Worm (Caenorhabditis elegans) whole organism, young adult: ENCODE measurements around the gene rft-2.

ENCODE experiments used
- B0261.1 ChIP-seq: sonication (generic microtip); optimal IDR thresholded peaks from 2 replicates; lab custom pipeline; 2016; ENCODE audit warnings: mild to moderate bottlenecking, missing genetic modification characterization, moderate library complexity, missing compliant biosample characterization
- B0336.3 ChIP-seq: fragments of 200-800 bp; sonication (Bioruptor generic); IDR thresholded peaks from 2 replicates; pipeline ENCODE4 v1.3.6; 2022; ENCODE audit warnings: missing genetic modification characterization, missing compliant biosample characterization
- D2030.7 ChIP-seq: fragments of 200-800 bp; sonication (Bioruptor generic); IDR thresholded peaks from 2 replicates; pipeline ENCODE4 v1.3.6; 2022; ENCODE audit warnings: missing genetic modification reagents, missing genetic modification characterization, missing compliant biosample characterization
- F49E8.2 ChIP-seq: sonication (generic microtip); optimal IDR thresholded peaks from 3 replicates; lab custom pipeline; 2017; ENCODE audit warnings: missing genetic modification characterization, mild to moderate bottlenecking, missing compliant biosample characterization, antibody characterized with exemption, moderate library complexity; ENCODE audit not compliant: insufficient read depth
- F57A8.1 ChIP-seq: fragments of 200-800 bp; sonication (Bioruptor generic); optimal IDR thresholded peaks from 2 replicates; lab custom pipeline; 2018; ENCODE audit warnings: mild to moderate bottlenecking, missing genetic modification characterization, moderate library complexity, missing compliant biosample characterization
- F57C9.4 ChIP-seq: sonication (generic microtip); optimal IDR thresholded peaks from 2 replicates; lab custom pipeline; 2017; ENCODE audit warnings: mild to moderate bottlenecking, missing genetic modification characterization, missing compliant biosample characterization
- T26A5.8 ChIP-seq: sonication (generic microtip); optimal IDR thresholded peaks from 2 replicates; lab custom pipeline; 2016; ENCODE audit warnings: missing genetic modification characterization, missing compliant biosample characterization
- Y53F4B.3 ChIP-seq: fragments of 200-800 bp; sonication (Bioruptor generic); IDR thresholded peaks from 2 replicates; pipeline ENCODE4 v1.3.6; 2022; ENCODE audit warnings: missing genetic modification reagents, missing genetic modification characterization, missing compliant biosample characterization
- aptf-2 ChIP-seq: fragments of 200-800 bp; sonication (Bioruptor generic); conservative IDR thresholded peaks from 2 replicates; pipeline ENCODE4 v1.3.6; 2022; ENCODE audit warnings: missing genetic modification reagents, missing genetic modification characterization, missing compliant biosample characterization
- aptf-3 ChIP-seq: fragments of 200-800 bp; sonication (Bioruptor generic); IDR thresholded peaks from 2 replicates; pipeline ENCODE4 v1.3.6; 2022; ENCODE audit warnings: missing genetic modification characterization, missing compliant biosample characterization
- ceh-27 ChIP-seq: fragments of 200-800 bp; sonication (Bioruptor generic); optimal IDR thresholded peaks from 2 replicates; lab custom pipeline; 2018; ENCODE audit warnings: mild to moderate bottlenecking, missing genetic modification characterization, moderate library complexity, missing compliant biosample characterization
- ceh-40 ChIP-seq: fragments of 200-800 bp; sonication (Bioruptor generic); IDR thresholded peaks from 2 replicates; pipeline ENCODE4 v1.3.6; 2022; ENCODE audit warnings: missing genetic modification characterization, missing compliant biosample characterization
- ceh-58 ChIP-seq: fragments of 200-800 bp; sonication (Bioruptor generic); IDR thresholded peaks from 2 replicates; pipeline ENCODE4 v1.3.6; 2022; ENCODE audit warnings: missing genetic modification characterization, missing compliant biosample characterization
- die-1 ChIP-seq: sonication (generic microtip); optimal IDR thresholded peaks from 2 replicates; lab custom pipeline; 2016; ENCODE audit warnings: missing genotype, mild to moderate bottlenecking, missing genetic modification characterization, missing compliant biosample characterization
- dpff-1 ChIP-seq: sonication (generic microtip); optimal IDR thresholded peaks from 2 replicates; lab custom pipeline; 2017; ENCODE audit warnings: mild to moderate bottlenecking, missing genetic modification characterization, missing compliant biosample characterization
- egrh-3 ChIP-seq: fragments of 200-800 bp; sonication (Bioruptor generic); IDR thresholded peaks from 2 replicates; pipeline ENCODE4 v1.3.6; 2022; ENCODE audit warnings: missing genetic modification reagents, missing genetic modification characterization, missing compliant biosample characterization
- hmg-20 ChIP-seq: fragments of 200-800 bp; sonication (Bioruptor generic); IDR thresholded peaks from 2 replicates; pipeline ENCODE4 v1.3.6; 2022; ENCODE audit warnings: missing genetic modification reagents, missing genetic modification characterization, missing compliant biosample characterization
- hrde-1 ChIP-seq: sonication (generic microtip); optimal IDR thresholded peaks from 2 replicates; lab custom pipeline; 2016; ENCODE audit warnings: missing genetic modification characterization, mild to moderate bottlenecking, missing compliant biosample characterization, moderate library complexity, missing genotype, missing genetic modification reagents, borderline replicate concordance
- lin-26 ChIP-seq: fragments of 200-800 bp; sonication (Bioruptor generic); IDR thresholded peaks from 2 replicates; pipeline ENCODE4 v1.3.6; 2022; ENCODE audit warnings: missing genetic modification reagents, missing genetic modification characterization, missing compliant biosample characterization
- lin-40 ChIP-seq: sonication (generic microtip); optimal IDR thresholded peaks from 2 replicates; lab custom pipeline; 2016; ENCODE audit warnings: missing genetic modification characterization, mild to moderate bottlenecking, missing compliant biosample characterization, missing genotype, missing genetic modification reagents
- lsl-1 ChIP-seq: fragments of 200-800 bp; sonication (Bioruptor generic); optimal IDR thresholded peaks from 2 replicates; lab custom pipeline; 2018; ENCODE audit warnings: mild to moderate bottlenecking, missing genetic modification characterization, moderate library complexity, missing compliant biosample characterization
- lsy-27 ChIP-seq: sonication (generic microtip); optimal IDR thresholded peaks from 2 replicates; lab custom pipeline; 2017; ENCODE audit warnings: missing genetic modification characterization, mild to moderate bottlenecking, missing compliant biosample characterization, antibody characterized with exemption, missing genotype, borderline replicate concordance; ENCODE audit not compliant: insufficient read depth
- mcd-1 ChIP-seq: fragments of 200-800 bp; sonication (Bioruptor generic); IDR thresholded peaks from 2 replicates; pipeline ENCODE4 v1.3.6; 2022; ENCODE audit warnings: missing genetic modification reagents, missing genetic modification characterization, missing compliant biosample characterization
- nfya-2 ChIP-seq: fragments of 200-800 bp; sonication (Bioruptor generic); IDR thresholded peaks from 2 replicates; pipeline ENCODE4 v1.3.6; 2022; ENCODE audit warnings: missing genetic modification reagents, missing genetic modification characterization, missing compliant biosample characterization
- nhr-27 ChIP-seq: fragments of 200-800 bp; sonication (Bioruptor generic); optimal IDR thresholded peaks from 2 replicates; lab custom pipeline; 2018; ENCODE audit warnings: mild to moderate bottlenecking, missing genetic modification characterization, moderate library complexity, missing compliant biosample characterization
- pbrm-1 ChIP-seq: fragments of 200-800 bp; sonication (Bioruptor generic); IDR thresholded peaks from 2 replicates; pipeline ENCODE4 v1.3.6; 2022; ENCODE audit warnings: missing genetic modification reagents, missing genetic modification characterization, missing compliant biosample characterization
- rcor-1 ChIP-seq: fragments of 200-800 bp; sonication (Bioruptor generic); IDR thresholded peaks from 2 replicates; pipeline ENCODE4 v1.3.6; 2022; ENCODE audit warnings: missing genetic modification reagents, missing genetic modification characterization, missing compliant biosample characterization
- rpc-1 ChIP-seq, 2 experiments: fragments of 150-350 bp in 1 of 2; sonication (generic microtip) in 1 of 2; optimal IDR thresholded peaks; 2 replicates each; lab custom pipeline; 2014 to 2018; ENCODE audit warnings: missing biosample characterization in 1 of 2, missing genetic modification characterization in 1 of 2, missing genetic modification reagents in 1 of 2, missing genotype in 1 of 2
- snpc-1.1 ChIP-seq: sonication (generic microtip); optimal IDR thresholded peaks from 2 replicates; lab custom pipeline; 2017; ENCODE audit warnings: missing genetic modification characterization, mild to moderate bottlenecking, missing compliant biosample characterization, antibody characterized with exemption, moderate library complexity, missing genotype, missing genetic modification reagents; ENCODE audit not compliant: insufficient read depth
- snpc-4 ChIP-seq, 5 experiments: fragments of 150-350 bp in 1 of 5; sonication (generic microtip) in 4 of 5; optimal IDR thresholded peaks; 2 replicates each; lab custom pipeline; 2014 to 2018; ENCODE audit warnings: missing genetic modification characterization in 5 of 5, missing biosample characterization in 3 of 5, antibody characterized with exemption in 2 of 5, mild to moderate bottlenecking in 2 of 5, missing compliant biosample characterization in 2 of 5, missing genotype in 2 of 5, moderate library complexity in 2 of 5, missing genetic modification reagents in 1 of 5
- xnd-1 ChIP-seq: sonication (generic microtip); optimal IDR thresholded peaks from 2 replicates; lab custom pipeline; 2016; ENCODE audit warnings: missing genotype, missing genetic modification reagents, missing genetic modification characterization, missing compliant biosample characterization
- zim-3 ChIP-seq: sonication (generic microtip); optimal IDR thresholded peaks from 2 replicates; lab custom pipeline; 2017; ENCODE audit warnings: mild to moderate bottlenecking, missing genetic modification characterization, moderate library complexity, missing compliant biosample characterization
- ztf-22 ChIP-seq: fragments of 200-800 bp; sonication (Bioruptor generic); optimal IDR thresholded peaks from 2 replicates; lab custom pipeline; 2018; ENCODE audit warnings: mild to moderate bottlenecking, missing genetic modification characterization, moderate library complexity, missing compliant biosample characterization
- ztf-26 ChIP-seq: sonication (generic microtip); optimal IDR thresholded peaks from 2 replicates; lab custom pipeline; 2017; ENCODE audit warnings: missing genetic modification characterization, missing compliant biosample characterization
- ztf-3 ChIP-seq: fragments of 200-800 bp; sonication (Bioruptor generic); optimal IDR thresholded peaks from 2 replicates; lab custom pipeline; 2018; ENCODE audit warnings: mild to moderate bottlenecking, missing genetic modification characterization, missing compliant biosample characterization

Gene rft-2

DNA sequence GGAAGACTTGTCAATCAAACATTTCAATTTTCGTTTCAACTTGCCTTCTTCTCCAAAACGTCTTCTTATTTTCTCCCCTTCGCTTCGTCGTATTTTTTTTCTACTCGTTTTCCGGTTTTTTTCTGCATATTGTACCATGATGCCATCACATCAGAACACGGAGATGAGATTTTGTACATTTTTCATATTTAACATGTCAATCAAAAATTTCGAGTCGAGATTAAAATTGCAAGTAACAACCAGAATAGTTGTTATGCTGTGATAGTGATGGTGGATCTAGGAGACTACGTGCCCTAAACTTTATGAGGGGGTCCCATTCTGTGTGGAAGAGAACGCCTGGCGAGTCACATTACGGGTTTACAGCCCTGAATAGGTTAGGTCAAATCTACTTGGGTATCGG, 39.5 kb upstream of the rft-2 start:
- no peak for TF ChIP-seq ztf-26
- no peak for TF ChIP-seq zim-3
- TF ChIP-seq D2030.7: no peak
- TF ChIP-seq F49E8.2: no peak
- no peak for TF ChIP-seq snpc-4 (GFP tag; optimal IDR thresholded peaks at IDR 0.05; lab: Kevin White, UChicago)
- no peak for TF ChIP-seq snpc-4 (tag; optimal IDR thresholded peaks at IDR 0.05; lab: Kevin White, UChicago)
- TF ChIP-seq mcd-1 (GFP tag; lab: Robert Waterston, UW): no peak
- no peak for TF ChIP-seq dpff-1 (tag; lab: Kevin White, UChicago)
- TF ChIP-seq lsl-1 (GFP tag; lab: Kevin White, UChicago): no peak
- no peak for TF ChIP-seq Y53F4B.3 (GFP tag; lab: Robert Waterston, UW)
- TF ChIP-seq lsy-27: no peak
- TF ChIP-seq aptf-3 (GFP tag; lab: Robert Waterston, UW): no peak
- no peak for TF ChIP-seq nhr-27
- no peak for TF ChIP-seq lin-40 (tag; lab: Kevin White, UChicago)
- TF ChIP-seq snpc-1.1: no peak
- TF ChIP-seq die-1 (tag; lab: Kevin White, UChicago): no peak
- no peak for TF ChIP-seq egrh-3 (GFP tag; lab: Robert Waterston, UW)
- no peak for TF ChIP-seq rpc-1 (optimal IDR thresholded peaks at IDR 0.05; lab: Kevin White, UChicago)
- TF ChIP-seq rpc-1 (tag; optimal IDR thresholded peaks at IDR 0.05; lab: Kevin White, UChicago): no peak
- TF ChIP-seq ceh-40: no peak

DNA sequence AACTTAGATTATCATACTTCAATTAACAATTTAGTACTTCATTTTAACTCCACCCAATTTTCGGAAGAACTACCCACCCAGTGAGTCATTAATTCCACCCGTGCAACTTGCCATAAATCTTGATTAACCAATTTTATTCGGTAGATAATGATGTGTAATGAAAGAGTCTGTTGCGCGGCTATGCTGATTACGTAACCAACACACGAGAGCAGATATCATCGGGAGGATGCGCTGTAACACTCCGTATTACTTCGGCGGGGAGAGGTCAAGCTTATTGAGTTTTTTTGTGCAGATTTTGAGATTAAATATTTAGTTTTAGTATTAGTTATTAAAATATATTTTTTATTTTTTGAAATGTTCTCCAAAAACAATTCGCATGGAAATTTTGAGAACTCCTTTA, 38.6 kb upstream of the rft-2 start:
- TF ChIP-seq hrde-1 (tag; lab: Kevin White, UChicago): no peak
- TF ChIP-seq lin-26 (GFP tag; lab: Robert Waterston, UW): no peak
- TF ChIP-seq ceh-27: no peak
- TF ChIP-seq F57C9.4 (tag; lab: Kevin White, UChicago): no peak
- TF ChIP-seq B0261.1 (tag; lab: Kevin White, UChicago): no peak
- TF ChIP-seq ceh-58 (GFP tag; lab: Robert Waterston, UW): no peak
- no peak for TF ChIP-seq T26A5.8 (tag; lab: Kevin White, UChicago)
- no peak for TF ChIP-seq xnd-1 (tag; lab: Kevin White, UChicago)
- no peak for TF ChIP-seq B0336.3 (GFP tag; lab: Robert Waterston, UW)
- TF ChIP-seq ztf-22 (GFP tag; lab: Kevin White, UChicago): no peak
- TF ChIP-seq hmg-20: no peak
- no peak for TF ChIP-seq ztf-26
- no peak for TF ChIP-seq F57A8.1
- no peak for TF ChIP-seq D2030.7
- no peak for TF ChIP-seq ztf-3 (GFP tag; lab: Kevin White, UChicago)
- TF ChIP-seq pbrm-1 (GFP tag; lab: Robert Waterston, UW): no peak
- no peak for TF ChIP-seq rpc-1 (optimal IDR thresholded peaks at IDR 0.05; lab: Kevin White, UChicago)
- TF ChIP-seq rpc-1 (tag; optimal IDR thresholded peaks at IDR 0.05; lab: Kevin White, UChicago): no peak
- no peak for TF ChIP-seq rcor-1 (GFP tag; lab: Robert Waterston, UW)
- no peak for TF ChIP-seq nfya-2 (GFP tag; lab: Robert Waterston, UW)

DNA sequence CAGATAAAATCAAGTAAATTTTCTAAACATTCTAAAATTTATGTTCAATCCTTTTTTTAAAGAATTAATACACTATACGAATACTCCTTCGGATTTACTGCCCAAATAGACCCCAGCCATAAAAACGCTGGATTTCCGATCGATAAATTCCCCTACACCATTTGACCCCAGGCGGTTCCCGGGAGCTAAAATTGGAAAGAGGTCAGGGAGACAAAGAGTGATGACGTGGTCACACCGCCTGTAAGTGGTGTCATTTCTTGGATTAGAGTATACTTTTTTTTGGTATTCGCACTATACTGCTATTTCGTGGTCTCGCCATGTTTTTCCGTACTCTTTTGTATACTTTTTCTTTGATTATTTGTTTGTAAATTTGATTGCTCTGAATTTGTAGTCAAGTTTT, 37.5 kb upstream of the rft-2 start:
- TF ChIP-seq nfya-2 (GFP tag; lab: Robert Waterston, UW) (no peak), aptf-2 (peak; percentile 61; the same call in 1 of the 2 replicates)
- TF ChIP-seq, all 124 proteins: peak for 1
